Worm (Caenorhabditis elegans): ENCODE data around the gene trim-21.

The trim-21 gene

DNA sequence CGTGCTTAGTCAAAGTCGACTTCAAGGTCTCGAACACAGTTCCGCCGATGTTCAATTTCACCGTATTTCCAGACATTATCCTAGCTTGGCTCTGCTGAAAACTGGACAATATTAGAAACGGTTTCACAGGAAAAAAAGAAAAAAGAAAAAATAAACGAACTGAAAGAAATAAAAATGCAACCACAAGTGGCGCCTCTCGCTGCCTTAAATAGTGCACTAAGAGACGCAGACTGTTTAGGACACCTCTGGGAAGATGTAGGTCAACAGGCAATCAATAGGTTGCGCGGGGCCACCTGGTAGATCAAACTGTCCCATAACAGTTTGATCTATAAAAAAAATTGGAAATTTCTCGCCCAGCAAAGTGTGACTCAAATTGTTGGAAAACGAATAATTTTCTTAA lies 13.9 kb downstream of the trim-21 start, which contains the start of gene B0281.4:
TSS of gene B0281.4 (minus strand) at position 101 of the 400 bp plus-strand sequence.
- TF ChIP-seq fkh-6 (tag; optimal IDR thresholded peaks at IDR 0.05), result no peak
- TF ChIP-seq nhr-232 (tag; optimal IDR thresholded peaks at IDR 0.05), result no peak
- no peak for TF ChIP-seq ref-2 (tag; optimal IDR thresholded peaks at IDR 0.05)
- no peak for TF ChIP-seq npax-4 (tag; optimal IDR thresholded peaks at IDR 0.05)
- TF ChIP-seq nfya-1 (tag; optimal IDR thresholded peaks at IDR 0.05), result no peak
- TF ChIP-seq hlh-8 (tag; optimal IDR thresholded peaks at IDR 0.05), result no peak
- TF ChIP-seq ceh-34 (tag; optimal IDR thresholded peaks at IDR 0.05), result no peak
- TF ChIP-seq ets-4 (tag; optimal IDR thresholded peaks at IDR 0.05), result no peak
- TF ChIP-seq pat-9 (tag; optimal IDR thresholded peaks at IDR 0.05), result no peak
- no peak for TF ChIP-seq lin-11 (tag; optimal IDR thresholded peaks at IDR 0.05)
- TF ChIP-seq ceh-19 (GFP tag; optimal IDR thresholded peaks at IDR 0.05), result no peak
- TF ChIP-seq elt-4 (tag; optimal IDR thresholded peaks at IDR 0.05), result no peak
- no peak for TF ChIP-seq unc-86 (tag; optimal IDR thresholded peaks at IDR 0.05)
- TF ChIP-seq C08G9.2 (tag; optimal IDR thresholded peaks at IDR 0.05), result no peak

DNA sequence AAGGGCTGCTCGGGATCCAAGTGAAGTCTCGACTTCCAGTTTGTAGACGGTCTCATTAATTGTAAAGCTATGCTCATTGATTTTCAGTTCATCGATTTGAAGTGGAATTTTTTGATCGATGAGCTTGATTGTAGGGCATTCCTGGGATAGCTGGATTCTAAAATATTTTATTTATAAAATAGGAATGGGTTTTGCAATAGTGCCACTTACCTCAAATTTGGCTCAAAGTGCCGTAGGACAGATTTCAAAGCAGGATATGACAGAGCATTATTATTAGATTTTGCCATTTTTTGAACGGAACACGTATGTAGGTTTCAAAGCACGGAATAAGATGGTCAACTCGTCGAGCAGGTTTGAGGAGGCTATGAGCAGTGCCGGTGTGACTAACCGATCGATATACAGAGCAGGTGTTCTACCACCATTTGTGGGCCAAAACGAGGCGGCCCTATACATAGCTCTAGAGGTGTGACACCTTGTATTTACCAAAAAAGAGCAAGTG lies 16.8 kb downstream of the trim-21 start, which contains the start of gene fbxc-25:
TSS of gene fbxc-25 (minus strand) at position 449 of the 499 bp plus-strand sequence.
- TF ChIP-seq eyg-1 (tag; optimal IDR thresholded peaks at IDR 0.05), result no peak
- TF ChIP-seq pqm-1 (tag; optimal IDR thresholded peaks at IDR 0.05), result no peak
- no peak for TF ChIP-seq Y22D7AL.16 (tag; optimal IDR thresholded peaks at IDR 0.05)
- no peak for TF ChIP-seq elt-2 (tag; optimal IDR thresholded peaks at IDR 0.05)
- no peak for TF ChIP-seq ceh-2 (tag; optimal IDR thresholded peaks at IDR 0.05)
- no peak for TF ChIP-seq ztf-16 (tag; optimal IDR thresholded peaks at IDR 0.05)
- TF ChIP-seq fkh-6 (tag; optimal IDR thresholded peaks at IDR 0.05), result no peak
- no peak for TF ChIP-seq T23F11.4 (GFP tag; optimal IDR thresholded peaks at IDR 0.05)
- no peak for TF ChIP-seq dve-1 (tag; optimal IDR thresholded peaks at IDR 0.05)
- no peak for TF ChIP-seq ceh-48 (tag; optimal IDR thresholded peaks at IDR 0.05)
- no peak for TF ChIP-seq ttx-3 (tag; optimal IDR thresholded peaks at IDR 0.05)
- TF ChIP-seq tbx-7 (tag; optimal IDR thresholded peaks at IDR 0.05), result no peak
- TF ChIP-seq che-1 (tag; optimal IDR thresholded peaks at IDR 0.05), result no peak
- TF ChIP-seq pax-1 (tag; optimal IDR thresholded peaks at IDR 0.05), result no peak
- no peak for TF ChIP-seq pha-2 (tag; optimal IDR thresholded peaks at IDR 0.05)
- TF ChIP-seq nfya-1 (tag; optimal IDR thresholded peaks at IDR 0.05), result no peak

DNA sequence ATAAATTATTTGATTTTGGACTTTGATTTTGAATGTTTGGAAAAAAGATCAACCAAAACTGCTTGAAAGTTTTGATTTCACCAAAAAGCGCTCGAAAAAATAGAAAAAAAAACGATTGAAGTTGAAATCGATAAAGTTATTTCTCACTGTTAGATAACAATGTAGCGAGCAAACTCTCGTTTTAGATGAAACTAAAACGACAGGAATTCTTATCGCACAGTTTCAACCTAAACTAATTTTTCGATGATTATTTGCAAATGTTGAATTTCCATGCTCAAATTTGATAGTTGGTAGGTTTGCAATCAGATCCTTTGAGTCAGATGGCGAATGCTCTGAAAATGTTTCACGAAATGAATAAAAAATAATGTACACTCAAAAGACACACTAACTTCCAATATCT lies 20.1 kb downstream of the trim-21 start:
- no peak for TF ChIP-seq ref-2 (tag; optimal IDR thresholded peaks at IDR 0.05)
- TF ChIP-seq pat-9 (tag; optimal IDR thresholded peaks at IDR 0.05), result no peak
- TF ChIP-seq unc-55 (GFP tag; optimal IDR thresholded peaks at IDR 0.05), result no peak
- TF ChIP-seq pros-1 (tag; optimal IDR thresholded peaks at IDR 0.05), result no peak
- no peak for TF ChIP-seq Y22D7AL.16 (tag; optimal IDR thresholded peaks at IDR 0.05)
- TF ChIP-seq pqm-1 (tag; optimal IDR thresholded peaks at IDR 0.05), result no peak
- TF ChIP-seq elt-2 (tag; optimal IDR thresholded peaks at IDR 0.05), result no peak
- TF ChIP-seq zip-5 (tag; optimal IDR thresholded peaks at IDR 0.05), result no peak
- TF ChIP-seq unc-3 (GFP tag; conservative IDR thresholded peaks at IDR 0.05), result no peak
- no peak for TF ChIP-seq unc-3 (tag; optimal IDR thresholded peaks at IDR 0.05)
- no peak for TF ChIP-seq mec-3 (tag; optimal IDR thresholded peaks at IDR 0.05; ENCODE audit: borderline replicate concordance)
- TF ChIP-seq dmd-4 (tag; optimal IDR thresholded peaks at IDR 0.05; ENCODE audit: borderline replicate concordance), result no peak
- no peak for TF ChIP-seq ceh-18 (tag; optimal IDR thresholded peaks at IDR 0.05)

DNA sequence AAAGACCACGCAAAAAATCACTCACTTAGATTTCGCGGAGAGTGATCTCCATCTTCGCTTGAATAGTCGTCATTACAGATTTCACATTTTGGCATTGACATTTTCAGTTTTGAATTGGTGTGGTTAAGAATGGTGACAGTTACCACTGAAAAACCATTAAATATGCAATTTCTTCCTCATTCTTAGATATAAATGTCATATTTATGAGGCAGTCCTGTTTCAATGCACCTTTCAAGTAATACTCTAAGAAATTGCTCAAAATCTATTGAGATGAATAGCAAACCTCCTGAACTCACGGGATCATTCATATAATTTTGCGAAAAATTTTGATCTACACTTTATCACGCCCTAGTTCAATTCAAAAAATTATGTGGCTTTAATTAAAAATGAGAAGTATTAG lies 20.6 kb downstream of the trim-21 start, which contains the start of gene K09F6.7:
TSS of gene K09F6.7 (minus strand) at position 101 of the 400 bp plus-strand sequence.
- no peak for TF ChIP-seq C08G9.2 (tag; optimal IDR thresholded peaks at IDR 0.05)
- no peak for TF ChIP-seq ceh-48 (tag; optimal IDR thresholded peaks at IDR 0.05)
- no peak for TF ChIP-seq pag-3 (tag; optimal IDR thresholded peaks at IDR 0.05; ENCODE audit: borderline replicate concordance)
- no peak for TF ChIP-seq F13H6.1 (tag; optimal IDR thresholded peaks at IDR 0.05)
- TF ChIP-seq ceh-30 (tag; optimal IDR thresholded peaks at IDR 0.05), result no peak
- no peak for TF ChIP-seq hlh-8 (tag; optimal IDR thresholded peaks at IDR 0.05)

Measured in whole organism, late embryonic.